Fruit fly (Drosophila melanogaster) whole organism, embryonic: Measurements from ENCODE around the gene CG10132.

Experiments used
- Antp ChIP-seq: fragments of 200-800 bp; sonication (Bioruptor generic); optimal IDR thresholded peaks from 3 replicates; lab custom pipeline; 2016; ENCODE audit warnings: missing biosample characterization, missing genetic modification characterization
- BEAF-32 ChIP-seq: fragments of 200-800 bp; sonication (Bioruptor generic); optimal IDR thresholded peaks from 3 replicates; lab custom pipeline; 2017; ENCODE audit warnings: missing biosample characterization, missing genetic modification characterization, mild to moderate bottlenecking, moderate library complexity, missing genetic modification reagents
- CG10959 ChIP-seq: fragments of 200-800 bp; sonication (Bioruptor generic); IDR thresholded peaks from 2 replicates; pipeline ENCODE4 v1.3.6; 2022; ENCODE audit warnings: missing biosample characterization, missing genetic modification characterization
- CG12071 ChIP-seq: fragments of 200-800 bp; sonication (Bioruptor generic); optimal IDR thresholded peaks from 3 replicates; lab custom pipeline; 2018; ENCODE audit warnings: missing biosample characterization, mild to moderate bottlenecking, missing genetic modification characterization
- CG1233 ChIP-seq: fragments of 200-800 bp; sonication (Bioruptor generic); optimal IDR thresholded peaks from 4 replicates; lab custom pipeline; 2018; ENCODE audit warnings: missing biosample characterization, mild to moderate bottlenecking, missing genetic modification characterization
- CG14710 ChIP-seq: fragments of 200-800 bp; sonication (Bioruptor generic); optimal IDR thresholded peaks from 3 replicates; lab custom pipeline; 2019; ENCODE audit warnings: missing biosample characterization, mild to moderate bottlenecking, missing genetic modification characterization, moderate library complexity
- CG15514 ChIP-seq: fragments of 200-800 bp; sonication (Bioruptor generic); optimal IDR thresholded peaks from 3 replicates; lab custom pipeline; 2017; ENCODE audit warnings: missing biosample characterization, missing genetic modification characterization, mild to moderate bottlenecking, moderate library complexity, missing genetic modification reagents
- CG17612 ChIP-seq: fragments of 200-800 bp; sonication (Bioruptor generic); IDR thresholded peaks from 2 replicates; pipeline ENCODE4 v1.3.6; 2022; ENCODE audit warnings: missing biosample characterization, missing genetic modification characterization
- CG18476 ChIP-seq: fragments of 200-800 bp; sonication (Bioruptor generic); optimal IDR thresholded peaks from 2 replicates; lab custom pipeline; 2016; ENCODE audit warnings: missing biosample characterization, mild to moderate bottlenecking, missing genetic modification characterization
- CG2116 ChIP-seq: fragments of 200-800 bp; sonication (Bioruptor generic); optimal IDR thresholded peaks from 3 replicates; lab custom pipeline; 2018; ENCODE audit warnings: missing biosample characterization, mild to moderate bottlenecking, missing genetic modification characterization
- CG2129 ChIP-seq: fragments of 200-800 bp; sonication (Bioruptor generic); IDR thresholded peaks from 2 replicates; pipeline ENCODE4 v1.3.6; 2022; ENCODE audit warnings: missing biosample characterization, missing genetic modification characterization; ENCODE audit not compliant: partially characterized antibody
- CG30403 ChIP-seq: fragments of 200-800 bp; sonication (Bioruptor generic); optimal IDR thresholded peaks from 3 replicates; lab custom pipeline; 2016; ENCODE audit warnings: missing biosample characterization, missing genetic modification characterization
- CG30431 ChIP-seq: fragments of 200-800 bp; sonication (Bioruptor generic); optimal IDR thresholded peaks from 2 replicates; lab custom pipeline; 2017; ENCODE audit warnings: missing biosample characterization, missing genetic modification characterization
- CG34224 ChIP-seq: fragments of 200-800 bp; sonication (Bioruptor generic); IDR thresholded peaks from 3 replicates; pipeline ENCODE4 v1.3.6; 2022; ENCODE audit warnings: missing biosample characterization, missing genetic modification characterization; ENCODE audit not compliant: partially characterized antibody
- CG4617 ChIP-seq: fragments of 200-800 bp; sonication (Bioruptor generic); optimal IDR thresholded peaks from 3 replicates; lab custom pipeline; 2016; ENCODE audit warnings: missing biosample characterization, missing genetic modification characterization, borderline replicate concordance
- CG6791 ChIP-seq: fragments of 200-800 bp; sonication (Bioruptor generic); IDR thresholded peaks from 3 replicates; pipeline ENCODE4 v1.3.6; 2022; ENCODE audit warnings: missing biosample characterization, missing genetic modification characterization; ENCODE audit not compliant: partially characterized antibody
- CG7556 ChIP-seq: fragments of 200-800 bp; sonication (Bioruptor generic); optimal IDR thresholded peaks from 2 replicates; lab custom pipeline; 2017; ENCODE audit warnings: missing biosample characterization, mild to moderate bottlenecking, missing genetic modification characterization
- CG7963 ChIP-seq: fragments of 200-800 bp; sonication (Bioruptor generic); IDR thresholded peaks from 3 replicates; pipeline ENCODE4 v1.3.6; 2022; ENCODE audit warnings: missing biosample characterization, missing genetic modification characterization; ENCODE audit not compliant: partially characterized antibody
- CG8478 ChIP-seq: fragments of >200 bp; optimal IDR thresholded peaks from 2 replicates; lab custom pipeline; 2018
- CG8765 ChIP-seq: fragments of 200-800 bp; sonication (Bioruptor generic); IDR thresholded peaks from 2 replicates; pipeline ENCODE4 v1.3.6; 2022; ENCODE audit warnings: missing biosample characterization, missing genetic modification characterization
- D19B ChIP-seq: fragments of 200-800 bp; sonication (Bioruptor generic); optimal IDR thresholded peaks from 2 replicates; lab custom pipeline; 2017; ENCODE audit warnings: missing biosample characterization, mild to moderate bottlenecking, missing genetic modification characterization
- Dref ChIP-seq: fragments of 200-800 bp; sonication (Bioruptor generic); IDR thresholded peaks from 2 replicates; pipeline ENCODE4 v1.3.6; 2022; ENCODE audit warnings: missing biosample characterization, missing genetic modification characterization
- HHEX ChIP-seq: fragments of 200-800 bp; sonication (Bioruptor generic); optimal IDR thresholded peaks from 3 replicates; lab custom pipeline; 2017; ENCODE audit warnings: missing biosample characterization, mild to moderate bottlenecking, missing genetic modification characterization, missing genetic modification reagents
- HLH3B ChIP-seq: fragments of 200-800 bp; sonication (Bioruptor generic); IDR thresholded peaks from 2 replicates; pipeline ENCODE4 v1.3.6; 2022; ENCODE audit warnings: missing biosample characterization, missing genetic modification characterization
- Hand ChIP-seq: fragments of 200-800 bp; sonication (Bioruptor generic); optimal IDR thresholded peaks from 2 replicates; lab custom pipeline; 2017; ENCODE audit warnings: mild to moderate bottlenecking, missing biosample characterization, missing genetic modification reagents, missing genetic modification characterization
- MESR4 ChIP-seq: fragments of 200-800 bp; sonication (Bioruptor generic); optimal IDR thresholded peaks from 2 replicates; lab custom pipeline; 2018; ENCODE audit warnings: missing biosample characterization, mild to moderate bottlenecking, missing genetic modification characterization, moderate library complexity
- NFAT ChIP-seq: fragments of 200-800 bp; sonication (Bioruptor generic); IDR thresholded peaks from 2 replicates; pipeline ENCODE4 v1.3.6; 2022; ENCODE audit warnings: missing biosample characterization, missing genetic modification characterization
- Pdp1 ChIP-seq, 2 experiments: fragments of 200-800 bp; sonication (Bioruptor generic); optimal IDR thresholded peaks; 3 replicates each; lab custom pipeline; 2016; ENCODE audit warnings: missing biosample characterization in 2 of 2, missing genetic modification characterization in 2 of 2, mild to moderate bottlenecking in 1 of 2, moderate library complexity in 1 of 2
- Sry-β ChIP-seq: fragments of 200-800 bp; sonication (Bioruptor generic); optimal IDR thresholded peaks from 2 replicates; lab custom pipeline; 2018; ENCODE audit warnings: missing biosample characterization, mild to moderate bottlenecking, missing genetic modification characterization, moderate library complexity
- aop ChIP-seq: fragments of 200-800 bp; sonication (Bioruptor generic); IDR thresholded peaks from 2 replicates; pipeline ENCODE4 v1.3.6; 2022; ENCODE audit warnings: missing biosample characterization, missing genetic modification characterization
- ase ChIP-seq: fragments of 200-800 bp; sonication (Bioruptor generic); IDR thresholded peaks from 3 replicates; pipeline ENCODE4 v1.3.6; 2022; ENCODE audit warnings: missing biosample characterization, missing genetic modification characterization
- cad ChIP-seq: fragments of >200 bp; optimal IDR thresholded peaks from 2 replicates; lab custom pipeline; 2017; ENCODE audit warnings: missing biosample characterization, missing genetic modification characterization
- cas ChIP-seq: fragments of 200-800 bp; sonication (Bioruptor generic); IDR thresholded peaks from 2 replicates; pipeline ENCODE4 v1.3.6; 2022; ENCODE audit warnings: missing biosample characterization, missing genetic modification characterization
- crol ChIP-seq: fragments of 200-800 bp; sonication (Bioruptor generic); IDR thresholded peaks from 2 replicates; pipeline ENCODE4 v1.3.6; 2022; ENCODE audit warnings: missing biosample characterization, missing genetic modification characterization
- dpn ChIP-seq, 2 experiments: fragments of 200-800 bp; sonication (Bioruptor generic); optimal IDR thresholded peaks; 3 replicates each; lab custom pipeline; 2016; ENCODE audit warnings: missing biosample characterization in 2 of 2, missing genetic modification characterization in 2 of 2
- ewg ChIP-seq: fragments of 200-800 bp; sonication (Bioruptor generic); optimal IDR thresholded peaks from 3 replicates; lab custom pipeline; 2017; ENCODE audit warnings: mild to moderate bottlenecking, missing biosample characterization, missing genetic modification reagents, missing genetic modification characterization
- gem ChIP-seq: fragments of 200-800 bp; sonication (Bioruptor generic); optimal IDR thresholded peaks from 2 replicates; lab custom pipeline; 2019; ENCODE audit warnings: missing biosample characterization, mild to moderate bottlenecking, missing genetic modification characterization, moderate library complexity
- ham ChIP-seq: fragments of 200-800 bp; sonication (Bioruptor generic); IDR thresholded peaks from 2 replicates; pipeline ENCODE4 v1.3.6; 2022; ENCODE audit warnings: missing biosample characterization, missing genetic modification characterization
- lab ChIP-seq: fragments of 200-800 bp; sonication (Bioruptor generic); optimal IDR thresholded peaks from 3 replicates; lab custom pipeline; 2017; ENCODE audit warnings: missing biosample characterization, missing genetic modification characterization, mild to moderate bottlenecking, moderate library complexity, missing genetic modification reagents
- luna ChIP-seq: fragments of 200-800 bp; sonication (Bioruptor generic); optimal IDR thresholded peaks from 2 replicates; lab custom pipeline; 2016; ENCODE audit warnings: missing biosample characterization, missing genetic modification characterization
- mirr ChIP-seq: fragments of 200-800 bp; sonication (Bioruptor generic); optimal IDR thresholded peaks from 3 replicates; lab custom pipeline; 2018; ENCODE audit warnings: missing biosample characterization, mild to moderate bottlenecking, missing genetic modification characterization
- oc ChIP-seq: fragments of 200-800 bp; sonication (Bioruptor generic); optimal IDR thresholded peaks from 2 replicates; lab custom pipeline; 2018; ENCODE audit warnings: missing biosample characterization, mild to moderate bottlenecking, missing genetic modification characterization, moderate library complexity
- otp ChIP-seq: fragments of 200-800 bp; sonication (Bioruptor generic); IDR thresholded peaks from 3 replicates; pipeline ENCODE4, ENCODE4 v1.3.6; 2022; ENCODE audit warnings: missing biosample characterization, missing genetic modification characterization
- pan ChIP-seq, 4 experiments: fragments of >200 bp in 3 of 4; fragments of 200-800 bp in 1 of 4; sonication (Bioruptor generic) in 1 of 4; optimal IDR thresholded peaks in 3 of 4; IDR thresholded peaks in 1 of 4; 2 replicates each; pipeline versions ENCODE4 v1.3.6 to Lab custom; 2017 to 2022; ENCODE audit warnings: missing biosample characterization in 2 of 4, missing genetic modification characterization in 2 of 4, mixed read lengths in 1 of 4
- psq ChIP-seq: fragments of 200-800 bp; sonication (Bioruptor generic); optimal IDR thresholded peaks from 2 replicates; lab custom pipeline; 2017; ENCODE audit warnings: missing biosample characterization, missing genetic modification characterization
- sens ChIP-seq: fragments of 200-800 bp; sonication (Bioruptor generic); peaks from one replicate; lab custom pipeline; 2016; ENCODE audit warnings: missing biosample characterization, missing genetic modification characterization
- stwl ChIP-seq: fragments of 200-800 bp; sonication (Bioruptor generic); optimal IDR thresholded peaks from 3 replicates; lab custom pipeline; 2018; ENCODE audit warnings: missing biosample characterization, mild to moderate bottlenecking, missing genetic modification characterization, moderate library complexity
- vnd ChIP-seq: fragments of 200-800 bp; sonication (Bioruptor generic); IDR thresholded peaks from 3 replicates; pipeline ENCODE4 v1.3.6; 2022; ENCODE audit warnings: missing biosample characterization, missing genetic modification characterization; ENCODE audit not compliant: partially characterized antibody
- zen ChIP-seq: fragments of 200-800 bp; sonication (Bioruptor generic); optimal IDR thresholded peaks from 3 replicates; lab custom pipeline; 2018; ENCODE audit warnings: missing biosample characterization, mild to moderate bottlenecking, missing genetic modification characterization, moderate library complexity

Gene CG10132

dm6 chr2L:19537779-19538456 lies 19.3 kb downstream of the CG10132 start, which contains the start of gene CG13082 (continued):
- TF ChIP-seq cas, result no peak
- TF ChIP-seq Pdp1 (GFP tag; optimal IDR thresholded peaks at IDR 0.05; lab: Kevin White, UChicago), result peak; percentile 13 to 23
- TF ChIP-seq ham (GFP tag; lab: Robert Waterston, UW), result no peak
- peak; percentile 1 for TF ChIP-seq Sry-β (GFP tag; lab: Kevin White, UChicago)
- TF ChIP-seq D19B (GFP tag; lab: Kevin White, UChicago), result no peak
- no peak for TF ChIP-seq CG7963 (GFP tag; lab: Robert Waterston, UW)
- no peak for TF ChIP-seq CG34224 (GFP tag; lab: Robert Waterston, UW)
- TF ChIP-seq CG17612 (GFP tag; lab: Robert Waterston, UW), result no peak
- peak; percentile 63 for TF ChIP-seq CG30403 (GFP tag; lab: Kevin White, UChicago)
- TF ChIP-seq sens (GFP tag; lab: Kevin White, UChicago), result peak; percentile 93
- TF ChIP-seq CG7556 (GFP tag; lab: Kevin White, UChicago), result peak; percentile 45
- TF ChIP-seq aop, result no peak
- no peak for TF ChIP-seq cad
- TF ChIP-seq CG14710 (tag; lab: Kevin White, UChicago), result peak; percentile 79
- no peak for TF ChIP-seq ase (GFP tag; lab: Robert Waterston, UW)
- TF ChIP-seq CG8478 (lab: Kevin White, UChicago), result no peak
- TF ChIP-seq CG8765, result no peak
- 0 out of 3 replicates have a peak, but pooled peaks have one; percentile 5 for TF ChIP-seq otp (GFP tag; lab: Robert Waterston, UW)
- TF ChIP-seq dpn (GFP tag; optimal IDR thresholded peaks at IDR 0.05; lab: Kevin White, UChicago), result peak in 1 of 2 experiments; percentile 9
- peak; percentile 16 for TF ChIP-seq Antp (GFP tag; lab: Kevin White, UChicago)
- TF ChIP-seq oc (tag; lab: Kevin White, UChicago), result peak; percentile 50
- no peak; the same call in 1 of the 2 replicates for TF ChIP-seq NFAT (GFP tag; lab: Robert Waterston, UW)
- TF ChIP-seq gem (tag; lab: Kevin White, UChicago), result peak; percentile 76
- TF ChIP-seq CG2129, result no peak
- peak; percentile 65 for TF ChIP-seq crol (GFP tag; lab: Robert Waterston, UW)
- TF ChIP-seq ewg (GFP tag; lab: Kevin White, UChicago), result peak; percentile 52
- TF ChIP-seq CG10959 (GFP tag; lab: Robert Waterston, UW), result 0 out of 2 replicates have a peak, but pooled peaks have one; percentile 18
- no peak for TF ChIP-seq pan (optimal IDR thresholded peaks at IDR 0.05; lab: Kevin White, UChicago)
- no peak for TF ChIP-seq pan (GFP tag; optimal IDR thresholded peaks at IDR 0.05 in 1 of 2, IDR thresholded peaks at IDR 0.05 in 1 of 2)
- no peak for TF ChIP-seq mirr
- TF ChIP-seq CG30431 (GFP tag; lab: Kevin White, UChicago), result peak; percentile 27
- TF ChIP-seq CG4617, result no peak
- TF ChIP-seq CG6791 (GFP tag; lab: Robert Waterston, UW), result no peak
- TF ChIP-seq MESR4, result no peak
- TF ChIP-seq HLH3B, result no peak
- peak; percentile 33 for TF ChIP-seq zen (tag; lab: Kevin White, UChicago)
- no peak for TF ChIP-seq stwl (tag; lab: Kevin White, UChicago)
- TF ChIP-seq CG1233, result peak; percentile 25
- TF ChIP-seq vnd (GFP tag; lab: Robert Waterston, UW), result no peak
- no peak for TF ChIP-seq CG18476 (GFP tag; lab: Kevin White, UChicago)
- no peak for TF ChIP-seq HHEX (GFP tag; lab: Kevin White, UChicago)
- TF ChIP-seq lab (GFP tag; lab: Kevin White, UChicago), result no peak
- no peak for TF ChIP-seq CG15514 (GFP tag; lab: Kevin White, UChicago)
- TF ChIP-seq psq (GFP tag; lab: Kevin White, UChicago), result no peak
- TF ChIP-seq Hand (GFP tag; lab: Kevin White, UChicago), result no peak
- no peak for TF ChIP-seq CG12071 (GFP tag; lab: Kevin White, UChicago)
- no peak for TF ChIP-seq BEAF-32 (GFP tag; lab: Kevin White, UChicago)
- no peak for TF ChIP-seq luna (GFP tag; lab: Kevin White, UChicago)
- no peak for TF ChIP-seq CG2116
- no peak for TF ChIP-seq Dref (GFP tag; lab: Robert Waterston, UW)
